Worm (Caenorhabditis elegans) whole organism, midembryonic: ENCODE results near the gene cdc-48.1.

Experiments used
- T22C8.4 ChIP-seq: fragments of 200-800 bp; sonication (Bioruptor generic); IDR thresholded peaks from 2 replicates; pipeline ENCODE4 v1.3.6; 2022; ENCODE audit warnings: missing genetic modification characterization, missing compliant biosample characterization
- cog-1 ChIP-seq: sonication (generic microtip); optimal IDR thresholded peaks from 2 replicates; lab custom pipeline; 2016; ENCODE audit warnings: missing genetic modification characterization, missing compliant biosample characterization
- flt-1 ChIP-seq: fragments of 200-800 bp; sonication (Bioruptor generic); IDR thresholded peaks from 2 replicates; pipeline ENCODE4 v1.3.6; 2022; ENCODE audit warnings: missing genetic modification characterization, missing compliant biosample characterization
- klf-2 ChIP-seq: fragments of 200-800 bp; sonication (Bioruptor generic); conservative IDR thresholded peaks from 2 replicates; pipeline ENCODE4 v1.3.6; 2022; ENCODE audit warnings: missing genetic modification reagents, missing genetic modification characterization, missing compliant biosample characterization
- med-1 ChIP-seq: sonication (generic microtip); optimal IDR thresholded peaks from 2 replicates; lab custom pipeline; 2017; ENCODE audit warnings: missing genetic modification characterization, mild to moderate bottlenecking, missing compliant biosample characterization, antibody characterized with exemption, missing genetic modification reagents; ENCODE audit not compliant: insufficient read depth
- ref-1 ChIP-seq: fragments of 200-800 bp; sonication (Bioruptor generic); conservative IDR thresholded peaks from 2 replicates; pipeline ENCODE4 v1.3.6; 2022; ENCODE audit warnings: missing genetic modification reagents, missing genetic modification characterization, missing compliant biosample characterization
- tab-1 ChIP-seq: fragments of 200-800 bp; sonication (Bioruptor generic); IDR thresholded peaks from 2 replicates; pipeline ENCODE4 v1.3.6; 2022; ENCODE audit warnings: missing genetic modification characterization, missing compliant biosample characterization
- ztf-23 ChIP-seq: fragments of 200-800 bp; sonication (Bioruptor generic); IDR thresholded peaks from 2 replicates; pipeline ENCODE4 v1.3.6; 2022; ENCODE audit warnings: missing genetic modification reagents, missing genetic modification characterization, missing compliant biosample characterization
- ztf-29 ChIP-seq: fragments of 200-800 bp; sonication (Bioruptor generic); IDR thresholded peaks from 2 replicates; pipeline ENCODE4 v1.3.6; 2022; ENCODE audit warnings: missing genetic modification reagents, missing genetic modification characterization, missing compliant biosample characterization

- no peak for TF ChIP-seq ztf-23
- TF ChIP-seq ref-1 (GFP tag; lab: Robert Waterston, UW) = no peak
- no peak for TF ChIP-seq T22C8.4 (GFP tag; lab: Robert Waterston, UW)
- no peak for TF ChIP-seq cog-1 (tag; lab: Kevin White, UChicago)
- TF ChIP-seq ztf-29 (GFP tag; lab: Robert Waterston, UW) = no peak
- no peak for TF ChIP-seq klf-2 (GFP tag; lab: Robert Waterston, UW)
- no peak for TF ChIP-seq tab-1
- TF ChIP-seq flt-1 = no peak
- TF ChIP-seq med-1 (GFP tag; lab: Kevin White, UChicago) = no peak
These were observed 43.3 kb downstream of the cdc-48.1 start for ce11 chrII:10519863-10520262.
